Fruit fly (Drosophila melanogaster): ENCODE data around the gene cas.

DNA sequence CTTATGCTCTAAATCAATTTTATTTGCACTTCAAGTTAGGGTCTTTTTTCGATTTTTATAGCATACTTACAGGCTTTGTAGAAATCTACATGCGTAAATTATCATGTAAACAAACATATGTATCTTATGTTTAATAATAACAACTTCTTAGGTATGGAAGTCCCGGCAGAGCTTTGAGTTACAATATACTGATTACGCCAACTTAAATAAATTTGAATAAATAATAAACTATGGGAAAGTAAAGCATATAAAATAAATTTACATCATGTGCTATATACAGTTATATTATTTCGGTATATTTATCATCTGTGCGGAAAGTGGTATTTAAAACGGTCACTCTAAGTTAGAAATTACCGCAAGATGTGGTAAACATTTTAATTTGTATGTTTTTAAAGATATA, 16.6 kb upstream of the cas start, which contains the start of gene CG1239:
- no peak for TF ChIP-seq Rel (GFP tag; optimal IDR thresholded peaks at IDR 0.05)
- no peak for TF ChIP-seq Rel (tag; optimal IDR thresholded peaks at IDR 0.05)
- TF ChIP-seq Myc (optimal IDR thresholded peaks at IDR 0.05), result peak; percentile 68
- no peak for TF ChIP-seq CG32264 (GFP tag; optimal IDR thresholded peaks at IDR 0.05)

All from whole organism, wandering third instar larva.